Worm (Caenorhabditis elegans): Measurements from ENCODE around the gene nlp-21.
A peak's percentile ranks its signal among the peaks of the same experiment; 100 is the strongest.

Gene nlp-21

ce11 chrIII:11362915-11363314 is 30.1 kb downstream of the nlp-21 start:
- TF ChIP-seq fax-1 (tag; optimal IDR thresholded peaks at IDR 0.05), result no peak
- no peak for TF ChIP-seq eyg-1 (tag; optimal IDR thresholded peaks at IDR 0.05)
- TF ChIP-seq ets-4 (tag; optimal IDR thresholded peaks at IDR 0.05), result no peak

ce11 chrIII:11361394-11361793 is 31.7 kb downstream of the nlp-21 start:
- TF ChIP-seq gmeb-2 (tag; optimal IDR thresholded peaks at IDR 0.05) (no peak), hlh-15 (tag; optimal IDR thresholded peaks at IDR 0.05) (no peak), eyg-1 (tag; optimal IDR thresholded peaks at IDR 0.05) (no peak), ceh-2 (tag; optimal IDR thresholded peaks at IDR 0.05) (no peak), tbx-2 (tag; optimal IDR thresholded peaks at IDR 0.05) (no peak), ama-1 (optimal IDR thresholded peaks at IDR 0.05) (no peak), ahr-1 (tag; optimal IDR thresholded peaks at IDR 0.05) (no peak), unc-3 (GFP tag; conservative IDR thresholded peaks at IDR 0.05) (no peak), unc-3 (tag; optimal IDR thresholded peaks at IDR 0.05) (no peak), unc-55 (GFP tag; optimal IDR thresholded peaks at IDR 0.05) (no peak), ceh-48 (tag; optimal IDR thresholded peaks at IDR 0.05) (no peak), ceh-22 (tag; optimal IDR thresholded peaks at IDR 0.05) (no peak), pat-9 (tag; optimal IDR thresholded peaks at IDR 0.05) (no peak), madf-2 (tag; optimal IDR thresholded peaks at IDR 0.05) (no peak), dve-1 (tag; optimal IDR thresholded peaks at IDR 0.05) (no peak), hlh-6 (tag; optimal IDR thresholded peaks at IDR 0.05) (no peak), zip-5 (tag; optimal IDR thresholded peaks at IDR 0.05) (no peak), fkh-6 (tag; optimal IDR thresholded peaks at IDR 0.05) (no peak)

DNA sequence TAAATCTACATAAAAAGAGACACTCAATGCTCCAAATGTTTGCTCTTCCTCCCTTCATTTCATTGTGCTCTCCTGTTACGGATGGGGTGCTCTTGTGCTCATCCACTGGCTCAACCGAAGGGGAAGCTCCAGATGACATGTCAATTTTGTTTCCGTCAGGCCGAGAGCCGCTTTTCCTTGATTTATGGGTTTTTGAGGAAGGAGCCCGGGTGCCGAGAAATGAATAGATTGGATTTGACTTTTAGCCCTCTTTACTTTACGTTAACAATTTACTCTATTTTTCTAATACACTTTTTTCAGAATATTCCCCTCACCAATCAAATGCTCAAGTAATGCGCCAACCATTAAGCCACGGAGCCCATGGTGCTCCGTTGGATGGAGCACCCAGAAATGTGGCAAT is 32.9 kb downstream of the nlp-21 start, which contains the start of gene T28D6.4:
Gene T28D6.4 (plus strand): TSS at position 301 of the 400 bp plus-strand sequence.
- TF ChIP-seq odd-2 (tag; optimal IDR thresholded peaks at IDR 0.05) (no peak), ceh-45 (GFP tag; IDR thresholded peaks at IDR 0.05) (no peak), pros-1 (tag; optimal IDR thresholded peaks at IDR 0.05) (no peak), unc-86 (tag; optimal IDR thresholded peaks at IDR 0.05) (no peak), ttx-3 (tag; optimal IDR thresholded peaks at IDR 0.05) (no peak), ref-2 (tag; optimal IDR thresholded peaks at IDR 0.05) (no peak), C38D4.7 (GFP tag; optimal IDR thresholded peaks at IDR 0.05) (no peak), nhr-232 (tag; optimal IDR thresholded peaks at IDR 0.05) (no peak)

ce11 chrIII:11359422-11359821 is 33.6 kb downstream of the nlp-21 start:
- TF ChIP-seq elt-2 (tag; optimal IDR thresholded peaks at IDR 0.05), result no peak
- no peak for TF ChIP-seq ahr-1 (tag; optimal IDR thresholded peaks at IDR 0.05)
- TF ChIP-seq ceh-19 (GFP tag; optimal IDR thresholded peaks at IDR 0.05), result no peak
- TF ChIP-seq K09A11.1 (tag; optimal IDR thresholded peaks at IDR 0.05; ENCODE audit: insufficient read depth), result no peak
- TF ChIP-seq syd-9 (tag; optimal IDR thresholded peaks at IDR 0.05), result no peak
- TF ChIP-seq unc-42 (tag; optimal IDR thresholded peaks at IDR 0.05), result peak; percentile 34
- no peak for TF ChIP-seq sox-4 (tag; optimal IDR thresholded peaks at IDR 0.05)
- peak; percentile 52 for TF ChIP-seq ceh-14 (tag; optimal IDR thresholded peaks at IDR 0.05)

DNA sequence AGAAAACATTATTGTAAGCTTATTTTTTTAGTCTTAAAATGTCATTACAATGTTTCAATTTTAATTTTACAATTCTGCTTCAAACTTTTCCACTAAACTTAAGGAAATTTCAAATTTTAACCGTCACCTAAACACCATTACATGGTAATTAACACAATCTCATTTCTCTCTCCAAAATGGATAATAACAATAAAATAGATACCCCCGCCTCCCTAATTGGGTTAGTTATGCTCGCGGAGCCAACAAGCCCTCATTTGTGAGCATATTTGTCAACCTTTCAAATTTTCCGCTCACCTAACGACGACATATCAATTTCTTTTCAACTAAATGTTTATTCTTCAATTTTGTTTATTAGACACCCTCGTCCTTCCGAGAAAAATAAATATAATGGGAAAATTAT is 34.8 kb downstream of the nlp-21 start:
- TF ChIP-seq hlh-15 (tag; optimal IDR thresholded peaks at IDR 0.05) (no peak), unc-42 (tag; optimal IDR thresholded peaks at IDR 0.05) (peak; percentile 92)

DNA sequence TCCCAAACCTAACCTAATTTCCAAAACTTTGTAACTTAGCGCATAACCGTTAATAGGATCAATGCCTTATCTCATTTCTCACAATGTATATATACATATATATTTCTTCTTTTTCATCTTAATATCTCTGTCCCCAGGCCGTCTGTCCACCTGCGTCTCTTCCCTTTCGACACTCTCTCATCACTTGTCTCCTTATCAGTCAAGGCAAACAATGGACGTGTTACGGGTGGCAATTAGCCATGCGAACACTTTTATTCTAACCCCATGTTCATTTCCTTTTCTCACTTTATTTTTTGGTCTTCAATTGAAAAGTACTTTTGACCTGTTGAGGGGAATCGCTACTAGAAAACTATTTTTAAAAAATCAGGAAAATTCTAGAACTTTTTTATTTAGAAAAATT is 35.6 kb downstream of the nlp-21 start:
- TF ChIP-seq odd-2 (tag; optimal IDR thresholded peaks at IDR 0.05) (no peak), ceh-9 (tag; optimal IDR thresholded peaks at IDR 0.05) (no peak), elt-2 (tag; optimal IDR thresholded peaks at IDR 0.05) (peak; percentile 71), ttx-3 (tag; optimal IDR thresholded peaks at IDR 0.05) (no peak), fkh-10 (GFP tag; optimal IDR thresholded peaks at IDR 0.05) (no peak)
